Worm (Caenorhabditis elegans) whole organism, L4 larva: Measurements from ENCODE around the gene ceh-1.

Experiments used
- F37D6.2 ChIP-seq: sonication (generic microtip); optimal IDR thresholded peaks from 2 replicates; lab custom pipeline; 2016; ENCODE audit warnings: mild to moderate bottlenecking, missing genetic modification characterization, missing compliant biosample characterization
- daf-12 ChIP-seq: fragments of 150-350 bp; optimal IDR thresholded peaks from 2 replicates; lab custom pipeline; 2014; ENCODE audit warnings: missing biosample characterization, missing genetic modification reagents, missing genetic modification characterization
- dpl-1 ChIP-seq: fragments of 150-350 bp; optimal IDR thresholded peaks from 2 replicates; lab custom pipeline; 2014; ENCODE audit warnings: missing biosample characterization, missing genetic modification reagents, missing genetic modification characterization
- egl-27 ChIP-seq: sonication (generic microtip); optimal IDR thresholded peaks from 3 replicates; lab custom pipeline; 2017; ENCODE audit warnings: missing biosample characterization, missing genetic modification reagents, missing genetic modification characterization
- nhr-102 ChIP-seq: sonication (generic microtip); optimal IDR thresholded peaks from 2 replicates; lab custom pipeline; 2016; ENCODE audit warnings: mild to moderate bottlenecking, missing genetic modification characterization, moderate library complexity, missing compliant biosample characterization
- nhr-25 ChIP-seq: sonication (generic microtip); optimal IDR thresholded peaks from 2 replicates; lab custom pipeline; 2017; ENCODE audit warnings: missing genetic modification characterization, mild to moderate bottlenecking, missing compliant biosample characterization, antibody characterized with exemption, moderate library complexity, borderline replicate concordance; ENCODE audit not compliant: insufficient read depth
- snpc-4 ChIP-seq: fragments of 150-350 bp; optimal IDR thresholded peaks from 2 replicates; lab custom pipeline; 2014; ENCODE audit warnings: missing biosample characterization, missing genetic modification characterization
- unc-39 ChIP-seq: sonication (generic microtip); optimal IDR thresholded peaks from 2 replicates; lab custom pipeline; 2017; ENCODE audit warnings: missing biosample characterization, missing genetic modification characterization
- ztf-11 ChIP-seq: fragments of 150-350 bp; optimal IDR thresholded peaks from 2 replicates; lab custom pipeline; 2014; ENCODE audit warnings: missing biosample characterization, missing genetic modification characterization

DNA sequence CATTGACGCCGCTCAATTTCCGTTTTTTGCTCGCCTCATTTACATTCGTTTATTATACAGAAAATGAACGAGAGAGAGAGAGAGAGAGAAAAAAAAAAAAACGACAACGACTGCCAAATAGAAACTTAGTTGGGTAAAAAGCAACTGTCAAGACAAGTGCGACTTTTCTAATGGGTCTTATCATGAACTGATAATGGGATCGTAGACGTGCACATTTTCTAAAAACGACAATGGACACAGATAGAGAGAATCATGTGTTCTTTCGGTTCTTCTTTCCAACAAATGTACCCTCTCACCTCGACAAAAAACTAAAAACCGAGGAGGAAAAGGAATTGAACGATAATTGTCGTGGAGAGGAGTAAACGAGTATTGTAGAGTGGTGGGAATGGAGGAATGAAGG, 46.1 kb upstream of the ceh-1 start:
- no peak for TF ChIP-seq ztf-11
- TF ChIP-seq egl-27 (tag; lab: Kevin White, UChicago) = no peak
- no peak for TF ChIP-seq daf-12 (tag; lab: Kevin White, UChicago)
- no peak for TF ChIP-seq nhr-25 (tag; lab: Kevin White, UChicago)
- no peak for TF ChIP-seq F37D6.2 (tag; lab: Kevin White, UChicago)
- no peak for TF ChIP-seq snpc-4 (tag; lab: Kevin White, UChicago)
- no peak for TF ChIP-seq dpl-1 (GFP tag; lab: Kevin White, UChicago)
- peak; percentile 46 for TF ChIP-seq nhr-102 (tag; lab: Kevin White, UChicago)
- TF ChIP-seq unc-39 (tag; lab: Kevin White, UChicago) = no peak
